Fruit fly (Drosophila melanogaster): ENCODE results near the gene Mesh1.

Gene Mesh1

dm6 chr3R:29219948-29220347, 17.6 kb upstream of the Mesh1 start, which contains the start of gene eEF1gamma (continued):
- TF ChIP-seq lilli (GFP tag; optimal IDR thresholded peaks at IDR 0.05) (peak; percentile 91), CG3726 (GFP tag; IDR thresholded peaks at IDR 0.05) (peak; percentile 87), CG16813 (GFP tag; IDR thresholded peaks at IDR 0.05; ENCODE audit: partially characterized antibody) (peak; percentile 94), Taf1 (GFP tag; IDR thresholded peaks at IDR 0.05) (peak; percentile 77; the same call in 1 of the 2 replicates), Usf (GFP tag; optimal IDR thresholded peaks at IDR 0.05) (peak; percentile 88), HLH3B (GFP tag; IDR thresholded peaks at IDR 0.05) (peak; percentile 91), GATAe (GFP tag; conservative IDR thresholded peaks at IDR 0.05) (peak; percentile 88), Dref (GFP tag; IDR thresholded peaks at IDR 0.05) (peak; percentile 88), CG15514 (GFP tag; optimal IDR thresholded peaks at IDR 0.05) (peak; percentile 94), tap (tag; optimal IDR thresholded peaks at IDR 0.05) (peak; percentile 79), Rfx (GFP tag; IDR thresholded peaks at IDR 0.05) (peak; percentile 98), hkb (optimal IDR thresholded peaks at IDR 0.05) (no peak), hkb (GFP tag; IDR thresholded peaks at IDR 0.05) (peak; percentile 95), Doc2 (GFP tag; IDR thresholded peaks at IDR 0.05) (0 out of 2 replicates have a peak, but pooled peaks have one; percentile 54), CG15479 (GFP tag; optimal IDR thresholded peaks at IDR 0.05) (peak; percentile 59), Six4 (GFP tag; optimal IDR thresholded peaks at IDR 0.05) (peak; percentile 89), CG18476 (GFP tag; optimal IDR thresholded peaks at IDR 0.05) (peak; percentile 89), CG18619 (GFP tag; optimal IDR thresholded peaks at IDR 0.05) (peak; percentile 98), Poxn (GFP tag; IDR thresholded peaks at IDR 0.05) (peak; percentile 69), sob (GFP tag; IDR thresholded peaks at IDR 0.05) (peak; percentile 97), Sox102F (GFP tag; optimal IDR thresholded peaks at IDR 0.05) (peak; percentile 80), nerfin-1 (tag; optimal IDR thresholded peaks at IDR 0.05) (peak; percentile 93), nau (GFP tag; optimal IDR thresholded peaks at IDR 0.05) (peak; percentile 97), CG17912 (GFP tag; optimal IDR thresholded peaks at IDR 0.05) (peak; percentile 97), CG13296 (GFP tag; optimal IDR thresholded peaks at IDR 0.05) (peak; percentile 98), CHES-1-like (GFP tag; optimal IDR thresholded peaks at IDR 0.05) (peak; percentile 95), CG9817 (tag; optimal IDR thresholded peaks at IDR 0.05) (peak; percentile 92), CG11723 (GFP tag; optimal IDR thresholded peaks at IDR 0.05) (peak; percentile 95), CG13287 (GFP tag; IDR thresholded peaks at IDR 0.05; ENCODE audit: partially characterized antibody) (peak; percentile 92), CG14710 (tag; optimal IDR thresholded peaks at IDR 0.05) (peak; percentile 95), ham (GFP tag; IDR thresholded peaks at IDR 0.05) (peak; percentile 90; the same call in 1 of the 2 replicates), nom (GFP tag; optimal IDR thresholded peaks at IDR 0.05) (peak; percentile 95), ewg (GFP tag; optimal IDR thresholded peaks at IDR 0.05) (peak; percentile 91), usp (GFP tag; optimal IDR thresholded peaks at IDR 0.05) (no peak), cwo (GFP tag; optimal IDR thresholded peaks at IDR 0.05) (peak; percentile 77), Kr (GFP tag; optimal IDR thresholded peaks at IDR 0.05) (peak; percentile 77), Pdp1 (GFP tag; optimal IDR thresholded peaks at IDR 0.05) (peak; percentile 85 to 92), NFAT (GFP tag; IDR thresholded peaks at IDR 0.05) (peak; percentile 97), CG7987 (GFP tag; optimal IDR thresholded peaks at IDR 0.05) (peak; percentile 99), CG12104 (GFP tag; optimal IDR thresholded peaks at IDR 0.05) (peak; percentile 97), Gug (GFP tag; IDR thresholded peaks at IDR 0.05) (peak; percentile 77), E2f2 (GFP tag; IDR thresholded peaks at IDR 0.05) (peak; percentile 82), Ptx1 (GFP tag; IDR thresholded peaks at IDR 0.05) (peak; percentile 91), odd (GFP tag; optimal IDR thresholded peaks at IDR 0.05) (peak; percentile 97), CG4360 (GFP tag; IDR thresholded peaks at IDR 0.05) (peak; percentile 72), mirr (GFP tag; optimal IDR thresholded peaks at IDR 0.05) (peak; percentile 99), CkIIα-i1 (GFP tag; IDR thresholded peaks at IDR 0.05) (peak; percentile 73; the same call in 1 of the 2 replicates), ap (GFP tag; IDR thresholded peaks at IDR 0.05) (peak; percentile 94), Xbp1 (GFP tag; optimal IDR thresholded peaks at IDR 0.05) (peak; percentile 93), CG12071 (GFP tag; optimal IDR thresholded peaks at IDR 0.05) (peak; percentile 97), CG10147 (GFP tag; optimal IDR thresholded peaks at IDR 0.05) (peak; percentile 93)
